Fruit fly (Drosophila melanogaster): Measurements from ENCODE around the gene Cpr12A.

The Cpr12A gene

DNA sequence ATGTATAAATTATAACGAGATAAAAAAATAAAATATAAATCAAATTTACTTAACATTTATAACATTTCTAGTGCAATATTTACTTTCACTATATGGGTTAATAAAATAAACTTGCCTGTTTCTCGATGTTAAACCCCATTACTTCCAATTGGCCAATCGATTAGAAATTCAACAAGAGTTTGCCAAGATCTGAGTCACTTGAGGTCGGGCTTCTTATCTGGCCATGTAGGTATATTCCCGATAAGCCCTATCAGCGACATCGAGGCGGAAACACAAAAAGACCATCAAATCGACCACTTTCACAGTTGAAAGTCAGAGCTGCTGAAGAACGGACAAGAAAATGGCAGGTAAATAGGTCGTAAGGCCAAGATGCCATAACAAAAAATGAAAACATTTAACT is 17.9 kb downstream of the Cpr12A start, which contains the start of gene CG32633:
TSS of gene CG32633 (plus strand) at position 301 of the 400 bp plus-strand sequence.
- TF ChIP-seq CG9948 (tag; optimal IDR thresholded peaks at IDR 0.05) (no peak), D1 (tag; optimal IDR thresholded peaks at IDR 0.05) (no peak), EcR (GFP tag; optimal IDR thresholded peaks at IDR 0.05) (no peak), CG13204 (GFP tag; optimal IDR thresholded peaks at IDR 0.05) (no peak), rn (GFP tag; IDR thresholded peaks at IDR 0.05) (no peak), Ets98B (GFP tag; IDR thresholded peaks at IDR 0.05) (no peak), Pif1A (GFP tag; optimal IDR thresholded peaks at IDR 0.05) (no peak), CG12605 (GFP tag; IDR thresholded peaks at IDR 0.05) (no peak), fd96Ca (GFP tag; IDR thresholded peaks at IDR 0.05) (no peak), gl (tag; optimal IDR thresholded peaks at IDR 0.05) (no peak), CG10348 (GFP tag; IDR thresholded peaks at IDR 0.05) (no peak), CG8301 (tag; optimal IDR thresholded peaks at IDR 0.05) (no peak)

- TF ChIP-seq CG8159 (tag; optimal IDR thresholded peaks at IDR 0.05) (no peak), Pif1B (GFP tag; optimal IDR thresholded peaks at IDR 0.05) (no peak), CG4496 (GFP tag; IDR thresholded peaks at IDR 0.05) (no peak), D1 (tag; optimal IDR thresholded peaks at IDR 0.05) (no peak), gl (tag; optimal IDR thresholded peaks at IDR 0.05) (no peak), CG13204 (GFP tag; optimal IDR thresholded peaks at IDR 0.05) (no peak)
Measured at dm6 chrX:13563042-13563441, 19.6 kb downstream of the Cpr12A start.

- TF ChIP-seq CG13204 (GFP tag; optimal IDR thresholded peaks at IDR 0.05) (peak; percentile 23), Snoo (tag; optimal IDR thresholded peaks at IDR 0.05) (peak; percentile 15), CG4496 (GFP tag; IDR thresholded peaks at IDR 0.05) (peak; percentile 41; the same call in 2 of the 3 replicates), fd96Ca (GFP tag; IDR thresholded peaks at IDR 0.05) (no peak), CG12605 (GFP tag; IDR thresholded peaks at IDR 0.05) (peak; percentile 63; the same call in 1 of the 2 replicates), EcR (GFP tag; optimal IDR thresholded peaks at IDR 0.05) (peak; percentile 22), Pif1B (GFP tag; optimal IDR thresholded peaks at IDR 0.05) (no peak)
Measured at dm6 chrX:13563483-13564443, 20.3 kb downstream of the Cpr12A start, which contains the start of the genes CG46311 and Tpst. Gene CG46311, plus strand, starts transcription at chrX:13563823. Gene Tpst, plus strand, starts transcription at chrX:13563823.

DNA sequence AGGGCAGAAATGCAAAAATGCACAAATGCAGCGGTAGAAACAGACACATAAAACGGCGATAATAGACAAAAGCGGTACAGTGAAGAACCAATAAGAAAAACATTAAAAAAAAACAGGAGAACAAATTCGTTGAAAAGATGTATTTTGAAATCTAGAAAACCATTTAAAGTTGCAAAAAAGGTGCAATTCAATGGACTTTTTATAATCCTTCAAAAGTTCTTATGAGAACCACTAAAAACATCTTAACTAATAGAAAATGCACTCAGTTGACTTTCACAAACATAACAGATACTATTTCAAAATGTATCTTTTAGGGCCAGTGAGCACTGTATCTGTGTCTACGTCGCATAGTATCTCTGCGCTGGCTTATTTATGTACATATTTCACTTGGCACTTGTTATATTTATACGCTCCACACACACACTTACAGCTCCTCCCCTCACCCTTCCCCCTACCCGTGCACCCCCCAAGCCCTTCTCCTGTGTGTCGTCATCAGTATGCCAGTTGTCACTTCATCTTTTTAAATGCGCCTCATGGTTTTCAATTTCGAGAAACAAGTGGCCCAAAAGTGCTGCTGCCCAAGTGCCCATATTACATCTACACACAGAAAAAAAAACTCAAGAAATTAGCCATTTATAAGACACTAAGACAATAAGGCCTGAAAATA is 22.2 kb downstream of the Cpr12A start:
- TF ChIP-seq CG8301 (tag; optimal IDR thresholded peaks at IDR 0.05) (peak; percentile 21), Ets98B (GFP tag; IDR thresholded peaks at IDR 0.05) (peak; percentile 55), CG9948 (tag; optimal IDR thresholded peaks at IDR 0.05) (peak; percentile 14), fd96Ca (GFP tag; IDR thresholded peaks at IDR 0.05) (no peak), EcR (GFP tag; optimal IDR thresholded peaks at IDR 0.05) (no peak), CG4496 (GFP tag; IDR thresholded peaks at IDR 0.05) (no peak), CG14655 (GFP tag; optimal IDR thresholded peaks at IDR 0.05) (peak; percentile 51), gl (tag; optimal IDR thresholded peaks at IDR 0.05) (no peak), CG8159 (tag; optimal IDR thresholded peaks at IDR 0.05) (peak; percentile 13), CG15710 (tag; optimal IDR thresholded peaks at IDR 0.05) (peak; percentile 34)

dm6 chrX:13568127-13568526 is 24.7 kb downstream of the Cpr12A start:
- peak; percentile 33 for TF ChIP-seq CG14655 (GFP tag; optimal IDR thresholded peaks at IDR 0.05)
- peak; percentile 66; the same call in 2 of the 3 replicates for TF ChIP-seq CG4496 (GFP tag; IDR thresholded peaks at IDR 0.05)
- TF ChIP-seq Ets98B (GFP tag; IDR thresholded peaks at IDR 0.05): peak; percentile 25; the same call in 1 of the 2 replicates
- TF ChIP-seq CG9948 (tag; optimal IDR thresholded peaks at IDR 0.05): peak; percentile 14
- no peak for TF ChIP-seq rn (GFP tag; IDR thresholded peaks at IDR 0.05)
- no peak for TF ChIP-seq EcR (GFP tag; optimal IDR thresholded peaks at IDR 0.05)
- no peak for TF ChIP-seq CG34367 (tag; optimal IDR thresholded peaks at IDR 0.05)
- no peak for TF ChIP-seq gl (tag; optimal IDR thresholded peaks at IDR 0.05)
- TF ChIP-seq Snoo (tag; optimal IDR thresholded peaks at IDR 0.05): peak; percentile 47
- TF ChIP-seq CG15710 (tag; optimal IDR thresholded peaks at IDR 0.05): peak; percentile 33
- TF ChIP-seq Pif1B (GFP tag; optimal IDR thresholded peaks at IDR 0.05): peak; percentile 58
- peak; percentile 40; the same call in 1 of the 2 replicates for TF ChIP-seq CG12605 (GFP tag; IDR thresholded peaks at IDR 0.05)
- no peak for TF ChIP-seq CG8301 (tag; optimal IDR thresholded peaks at IDR 0.05)
- TF ChIP-seq CG10348 (GFP tag; IDR thresholded peaks at IDR 0.05): no peak
- peak; percentile 67 for TF ChIP-seq Pif1A (GFP tag; optimal IDR thresholded peaks at IDR 0.05)
- peak; percentile 34; the same call in 1 of the 2 replicates for TF ChIP-seq CG32121 (GFP tag; IDR thresholded peaks at IDR 0.05)
- no peak for TF ChIP-seq D1 (tag; optimal IDR thresholded peaks at IDR 0.05)
- TF ChIP-seq CG13204 (GFP tag; optimal IDR thresholded peaks at IDR 0.05): no peak
- 0 out of 3 replicates have a peak, but pooled peaks have one; percentile 13 for TF ChIP-seq fd96Ca (GFP tag; IDR thresholded peaks at IDR 0.05)
- TF ChIP-seq CG17806 (tag; optimal IDR thresholded peaks at IDR 0.05): peak; percentile 26
- TF ChIP-seq CG8159 (tag; optimal IDR thresholded peaks at IDR 0.05): peak; percentile 47

Measured in whole organism, pupa.